Worm (Caenorhabditis elegans): Measurements from ENCODE around the gene hmgs-1.

DNA sequence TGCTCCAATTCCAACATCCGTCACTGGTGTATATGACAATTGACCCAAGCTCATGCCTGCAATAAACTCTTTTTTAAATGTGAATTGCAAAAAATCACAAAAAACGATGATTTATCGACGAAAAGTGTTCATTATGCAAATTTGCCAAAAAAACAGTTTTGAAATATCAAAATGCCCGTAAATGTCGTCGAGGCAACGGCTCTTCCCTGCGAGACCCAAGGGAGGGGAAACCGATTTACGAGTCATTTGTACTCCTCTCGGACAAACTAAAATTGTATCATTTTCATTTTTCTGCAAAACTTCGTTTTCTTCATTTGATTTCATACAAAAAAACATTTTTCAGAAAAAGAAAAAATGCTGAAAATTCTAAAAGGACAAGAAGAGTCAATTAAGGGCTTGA, at the start of gene hmgs-1, which contains the start of gene F25B4.4:
- TF ChIP-seq ztf-29 (GFP tag; IDR thresholded peaks at IDR 0.05) (no peak), flt-1 (GFP tag; IDR thresholded peaks at IDR 0.05) (0 out of 2 replicates have a peak, but pooled peaks have one; percentile 27), klf-2 (GFP tag; conservative IDR thresholded peaks at IDR 0.05) (no peak), med-1 (GFP tag; optimal IDR thresholded peaks at IDR 0.05; ENCODE audit: insufficient read depth) (no peak), ztf-23 (GFP tag; IDR thresholded peaks at IDR 0.05) (no peak)

All from whole organism, midembryonic.